Worm (Caenorhabditis elegans) whole organism, L4 larva: Measurements from ENCODE around the gene F41B5.12.
A peak's percentile ranks its signal among the peaks of the same experiment; 100 is the strongest.

ENCODE experiments used
- F26F4.8 ChIP-seq: fragments of 200-800 bp; sonication (Bioruptor generic); conservative IDR thresholded peaks from 2 replicates; pipeline ENCODE4 v1.3.6; 2022; ENCODE audit warnings: missing genetic modification characterization, missing compliant biosample characterization
- F49E8.2 ChIP-seq: sonication (generic microtip); optimal IDR thresholded peaks from 2 replicates; lab custom pipeline; 2016; ENCODE audit warnings: missing compliant biosample characterization, mild to moderate bottlenecking, missing genetic modification characterization, borderline replicate concordance
- T20F7.1 ChIP-seq: fragments of 200-800 bp; sonication (Bioruptor generic); optimal IDR thresholded peaks from 2 replicates; lab custom pipeline; 2018; ENCODE audit warnings: mild to moderate bottlenecking, missing genetic modification characterization, missing compliant biosample characterization
- Y48G9A.11 ChIP-seq: fragments of 200-800 bp; sonication (Bioruptor generic); IDR thresholded peaks from 2 replicates; pipeline ENCODE4 v1.3.6; 2022; ENCODE audit warnings: missing genetic modification reagents, missing genetic modification characterization, missing compliant biosample characterization
- Y75B8A.6 ChIP-seq: fragments of 200-800 bp; sonication (Bioruptor generic); IDR thresholded peaks from 2 replicates; pipeline ENCODE4 v1.3.6; 2022; ENCODE audit warnings: missing genetic modification reagents, missing genetic modification characterization, missing compliant biosample characterization
- aha-1 ChIP-seq: fragments of 150-350 bp; peaks from one replicate; lab custom pipeline; 2014; ENCODE audit warnings: missing biosample characterization, missing genetic modification characterization
- aly-2 ChIP-seq: sonication (generic microtip); optimal IDR thresholded peaks from 2 replicates; lab custom pipeline; 2018; ENCODE audit warnings: missing biosample characterization, missing genetic modification characterization
- ama-1 ChIP-seq: fragments of 150-350 bp; optimal IDR thresholded peaks from 2 replicates; lab custom pipeline; 2014; ENCODE audit warnings: inconsistent platforms, mixed read lengths
- arid-1 ChIP-seq: fragments of 200-800 bp; sonication (Bioruptor generic); conservative IDR thresholded peaks from 2 replicates; pipeline ENCODE4 v1.3.6; 2022; ENCODE audit warnings: missing genetic modification reagents, missing genetic modification characterization, missing compliant biosample characterization
- ceh-20 ChIP-seq: fragments of 200-800 bp; sonication (Bioruptor generic); IDR thresholded peaks from 2 replicates; pipeline ENCODE4 v1.3.6; 2022; ENCODE audit warnings: missing genetic modification reagents, missing genetic modification characterization, missing compliant biosample characterization
- ceh-32 ChIP-seq: sonication (generic microtip); optimal IDR thresholded peaks from 2 replicates; lab custom pipeline; 2016; ENCODE audit warnings: mild to moderate bottlenecking, missing genetic modification characterization, missing compliant biosample characterization; ENCODE audit not compliant: poor library complexity
- ceh-44 ChIP-seq: fragments of 200-800 bp; sonication (Bioruptor generic); IDR thresholded peaks from 2 replicates; pipeline ENCODE4 v1.3.6; 2022; ENCODE audit warnings: missing genetic modification reagents, missing genetic modification characterization, missing compliant biosample characterization
- daf-12 ChIP-seq: fragments of 150-350 bp; optimal IDR thresholded peaks from 2 replicates; lab custom pipeline; 2014; ENCODE audit warnings: missing biosample characterization, missing genetic modification reagents, missing genetic modification characterization
- daf-16 ChIP-seq, 3 experiments: sonication (generic microtip); optimal IDR thresholded peaks; 2 replicates each; lab custom pipeline; 2016 to 2017; ENCODE audit warnings: missing genetic modification characterization in 3 of 3, missing genetic modification reagents in 3 of 3, mild to moderate bottlenecking in 2 of 3, missing compliant biosample characterization in 2 of 3, missing biosample characterization in 1 of 3, moderate library complexity in 1 of 3
- dmd-6 ChIP-seq: fragments of 200-800 bp; sonication (Bioruptor generic); IDR thresholded peaks from 2 replicates; pipeline ENCODE4 v1.3.6; 2022; ENCODE audit warnings: missing genetic modification reagents, missing genetic modification characterization, missing compliant biosample characterization
- dpl-1 ChIP-seq: fragments of 150-350 bp; optimal IDR thresholded peaks from 2 replicates; lab custom pipeline; 2014; ENCODE audit warnings: missing biosample characterization, missing genetic modification reagents, missing genetic modification characterization
- duxl-1 ChIP-seq: sonication (generic microtip); optimal IDR thresholded peaks from 2 replicates; lab custom pipeline; 2016; ENCODE audit warnings: mild to moderate bottlenecking, missing genetic modification characterization, moderate library complexity, missing compliant biosample characterization; ENCODE audit not compliant: poor library complexity
- dve-1 ChIP-seq: sonication (generic microtip); optimal IDR thresholded peaks from 2 replicates; lab custom pipeline; 2017; ENCODE audit warnings: antibody characterized with exemption, mild to moderate bottlenecking, missing genetic modification characterization, missing compliant biosample characterization; ENCODE audit not compliant: insufficient read depth
- fos-1 ChIP-seq: fragments of 150-350 bp; optimal IDR thresholded peaks from 2 replicates; lab custom pipeline; 2014; ENCODE audit warnings: missing biosample characterization, missing genetic modification characterization
- hif-1 ChIP-seq, 2 experiments: sonication (generic microtip); optimal IDR thresholded peaks; 2 replicates each; lab custom pipeline; 2016 to 2017; ENCODE audit warnings: missing compliant biosample characterization in 2 of 2, missing genetic modification characterization in 2 of 2, missing genetic modification reagents in 2 of 2, missing genotype in 2 of 2, mild to moderate bottlenecking in 1 of 2
- hlh-11 ChIP-seq: fragments of 200-800 bp; sonication (Bioruptor generic); optimal IDR thresholded peaks from 2 replicates; lab custom pipeline; 2018; ENCODE audit warnings: mild to moderate bottlenecking, missing genetic modification characterization, missing compliant biosample characterization
- hlh-30 ChIP-seq: sonication (generic microtip); optimal IDR thresholded peaks from 2 replicates; lab custom pipeline; 2017; ENCODE audit warnings: antibody characterized with exemption, mild to moderate bottlenecking, missing genetic modification characterization, missing compliant biosample characterization; ENCODE audit not compliant: insufficient read depth
- lin-1 ChIP-seq: fragments of 200-800 bp; sonication (Bioruptor generic); IDR thresholded peaks from 2 replicates; pipeline ENCODE4 v1.3.6; 2022; ENCODE audit warnings: missing genetic modification reagents, missing genetic modification characterization, missing compliant biosample characterization
- lin-13 ChIP-seq: fragments of 150-350 bp; optimal IDR thresholded peaks from 2 replicates; lab custom pipeline; 2014; ENCODE audit warnings: missing biosample characterization, missing genetic modification reagents, missing genetic modification characterization
- lin-29 ChIP-seq: fragments of 200-800 bp; sonication (Bioruptor generic); IDR thresholded peaks from 2 replicates; pipeline ENCODE4 v1.3.6; 2022; ENCODE audit warnings: missing genetic modification reagents, missing genetic modification characterization, missing compliant biosample characterization
- mdl-1 ChIP-seq, 2 experiments: fragments of 150-350 bp in 1 of 2; sonication (generic microtip) in 1 of 2; optimal IDR thresholded peaks; 2 replicates each; lab custom pipeline; 2014 to 2017; ENCODE audit warnings: missing biosample characterization in 2 of 2, missing genetic modification characterization in 2 of 2
- mdt-29 ChIP-seq: fragments of 200-800 bp; sonication (Bioruptor generic); IDR thresholded peaks from 2 replicates; pipeline ENCODE4 v1.3.6; 2022; ENCODE audit warnings: missing genetic modification reagents, missing genetic modification characterization, missing compliant biosample characterization
- mep-1 ChIP-seq: fragments of 150-350 bp; sonication (generic microtip); optimal IDR thresholded peaks from 3 replicates; lab custom pipeline; 2014; ENCODE audit warnings: missing biosample characterization, missing genetic modification characterization
- mes-2 ChIP-seq: sonication (generic microtip); optimal IDR thresholded peaks from 2 replicates; lab custom pipeline; 2016; ENCODE audit warnings: missing genotype, mild to moderate bottlenecking, missing genetic modification characterization, missing compliant biosample characterization; ENCODE audit not compliant: poor library complexity, severe bottlenecking
- mxl-3 ChIP-seq: fragments of 200-800 bp; sonication (Bioruptor generic); optimal IDR thresholded peaks from 2 replicates; lab custom pipeline; 2018; ENCODE audit warnings: mild to moderate bottlenecking, missing genetic modification characterization, missing compliant biosample characterization
- nhr-102 ChIP-seq: sonication (generic microtip); optimal IDR thresholded peaks from 2 replicates; lab custom pipeline; 2016; ENCODE audit warnings: mild to moderate bottlenecking, missing genetic modification characterization, moderate library complexity, missing compliant biosample characterization
- nhr-28 ChIP-seq: fragments of 150-350 bp; optimal IDR thresholded peaks from 2 replicates; lab custom pipeline; 2014; ENCODE audit warnings: missing biosample characterization, missing genetic modification characterization
- nhr-42 ChIP-seq: fragments of 200-800 bp; sonication (Bioruptor generic); IDR thresholded peaks from 2 replicates; pipeline ENCODE4 v1.3.6; 2022; ENCODE audit warnings: missing genetic modification characterization, missing compliant biosample characterization
- nhr-48 ChIP-seq: sonication (generic microtip); optimal IDR thresholded peaks from 2 replicates; lab custom pipeline; 2016; ENCODE audit warnings: mild to moderate bottlenecking, missing genetic modification characterization, missing compliant biosample characterization
- nhr-6 ChIP-seq: fragments of 150-350 bp; optimal IDR thresholded peaks from 2 replicates; lab custom pipeline; 2014; ENCODE audit warnings: missing biosample characterization, missing genetic modification characterization
- nhr-76 ChIP-seq: fragments of 150-350 bp; optimal IDR thresholded peaks from 2 replicates; lab custom pipeline; 2014; ENCODE audit warnings: missing biosample characterization, missing genetic modification characterization
- nhr-77 ChIP-seq: fragments of 150-350 bp; optimal IDR thresholded peaks from 2 replicates; lab custom pipeline; 2014; ENCODE audit warnings: missing biosample characterization, missing genetic modification characterization
- pqm-1 ChIP-seq: sonication (generic microtip); optimal IDR thresholded peaks from 2 replicates; lab custom pipeline; 2017; ENCODE audit warnings: missing biosample characterization, missing genetic modification characterization
- tag-97 ChIP-seq: fragments of 200-800 bp; sonication (Bioruptor generic); IDR thresholded peaks from 2 replicates; pipeline ENCODE4 v1.3.6; 2022; ENCODE audit warnings: missing genetic modification characterization, missing compliant biosample characterization
- tra-1 ChIP-seq: fragments of 200-800 bp; sonication (Bioruptor generic); IDR thresholded peaks from 2 replicates; pipeline ENCODE4 v1.3.6; 2022; ENCODE audit warnings: missing genetic modification reagents, missing genetic modification characterization, missing compliant biosample characterization
- zag-1 ChIP-seq: fragments of 150-350 bp; optimal IDR thresholded peaks from 2 replicates; lab custom pipeline; 2014; ENCODE audit warnings: missing biosample characterization, missing genetic modification characterization
- zfp-2 ChIP-seq: sonication (generic microtip); optimal IDR thresholded peaks from 2 replicates; lab custom pipeline; 2016; ENCODE audit warnings: mild to moderate bottlenecking, missing genetic modification characterization, missing compliant biosample characterization
- zip-11 ChIP-seq: fragments of 200-800 bp; sonication (Bioruptor generic); IDR thresholded peaks from 2 replicates; pipeline ENCODE4 v1.3.6; 2022; ENCODE audit warnings: missing genetic modification characterization, missing compliant biosample characterization
- ztf-11 ChIP-seq: fragments of 150-350 bp; optimal IDR thresholded peaks from 2 replicates; lab custom pipeline; 2014; ENCODE audit warnings: missing biosample characterization, missing genetic modification characterization
- ztf-7 ChIP-seq: fragments of 150-350 bp; optimal IDR thresholded peaks from 2 replicates; lab custom pipeline; 2014; ENCODE audit warnings: missing biosample characterization, missing genetic modification characterization

Gene F41B5.12

DNA sequence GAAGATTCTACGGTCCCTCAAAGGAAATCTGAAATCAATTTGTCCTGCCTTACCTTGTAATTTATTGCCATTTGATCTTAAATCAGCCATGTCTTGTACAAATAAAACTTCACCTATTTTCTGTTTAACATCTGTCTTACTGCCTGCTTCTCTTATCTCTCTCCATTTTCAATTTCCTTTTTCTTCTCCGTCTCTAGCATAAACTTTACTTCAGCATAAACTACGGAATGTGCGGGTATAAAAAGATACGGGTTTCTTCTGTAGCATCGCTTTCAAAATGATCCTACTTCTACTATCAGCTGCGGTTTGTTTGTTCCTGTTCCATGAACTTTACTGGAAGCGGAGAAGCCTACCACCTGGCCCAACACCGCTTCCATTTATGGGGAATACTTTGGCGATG, 16.0 kb upstream of the F41B5.12 start, which contains the start of gene cyp-33C5:
Gene cyp-33C5, plus strand, starts transcription at position 254 of the 400 bp plus-strand sequence.
- no peak for TF ChIP-seq ztf-11 (tag; lab: Kevin White, UChicago)
- no peak for TF ChIP-seq ceh-32 (tag; lab: Kevin White, UChicago)
- peak; percentile 98 for TF ChIP-seq nhr-28
- TF ChIP-seq T20F7.1 (GFP tag; lab: Kevin White, UChicago): no peak
- peak; percentile 5 for TF ChIP-seq duxl-1 (tag; lab: Kevin White, UChicago)
- TF ChIP-seq Y48G9A.11: no peak
- 0 out of 2 replicates have a peak, but pooled peaks have one; percentile 41 for TF ChIP-seq lin-1 (GFP tag; lab: Robert Waterston, UW)
- TF ChIP-seq daf-16 (GFP tag; optimal IDR thresholded peaks at IDR 0.05; lab: Kevin White, UChicago): no peak
- TF ChIP-seq daf-16 (tag; optimal IDR thresholded peaks at IDR 0.05; lab: Kevin White, UChicago): peak; percentile 46
- TF ChIP-seq lin-13 (GFP tag; lab: Kevin White, UChicago): no peak
- no peak for TF ChIP-seq tra-1 (GFP tag; lab: Robert Waterston, UW)
- TF ChIP-seq ama-1 (lab: Kevin White, UChicago): no peak
- TF ChIP-seq nhr-76: no peak
- no peak for TF ChIP-seq dpl-1 (GFP tag; lab: Kevin White, UChicago)
- no peak for TF ChIP-seq arid-1
- no peak for TF ChIP-seq ceh-20
- peak; percentile 70 for TF ChIP-seq dmd-6 (GFP tag; lab: Robert Waterston, UW)
- no peak for TF ChIP-seq aly-2 (tag; lab: Kevin White, UChicago)
- no peak for TF ChIP-seq mxl-3 (GFP tag; lab: Kevin White, UChicago)
- TF ChIP-seq ztf-7: no peak
- TF ChIP-seq nhr-102: no peak
- no peak for TF ChIP-seq fos-1 (tag; lab: Kevin White, UChicago)
- TF ChIP-seq pqm-1 (tag; lab: Kevin White, UChicago): peak; percentile 23
- peak; percentile 25 for TF ChIP-seq hlh-11 (tag; lab: Kevin White, UChicago)
- TF ChIP-seq dve-1 (tag; lab: Kevin White, UChicago): peak; percentile 54
- TF ChIP-seq zag-1: no peak
- no peak for TF ChIP-seq Y75B8A.6
- TF ChIP-seq lin-29 (GFP tag; lab: Robert Waterston, UW): no peak

- no peak for TF ChIP-seq zfp-2 (tag; lab: Kevin White, UChicago)
- TF ChIP-seq nhr-42 (GFP tag; lab: Robert Waterston, UW): no peak
- no peak for TF ChIP-seq pqm-1 (tag; lab: Kevin White, UChicago)
Observed at ce11 chrV:2249310-2249709, 11.4 kb upstream of the F41B5.12 start, which contains the start of gene cyp-33C6. Gene cyp-33C6, minus strand, starts transcription at chrV:2249410.

DNA sequence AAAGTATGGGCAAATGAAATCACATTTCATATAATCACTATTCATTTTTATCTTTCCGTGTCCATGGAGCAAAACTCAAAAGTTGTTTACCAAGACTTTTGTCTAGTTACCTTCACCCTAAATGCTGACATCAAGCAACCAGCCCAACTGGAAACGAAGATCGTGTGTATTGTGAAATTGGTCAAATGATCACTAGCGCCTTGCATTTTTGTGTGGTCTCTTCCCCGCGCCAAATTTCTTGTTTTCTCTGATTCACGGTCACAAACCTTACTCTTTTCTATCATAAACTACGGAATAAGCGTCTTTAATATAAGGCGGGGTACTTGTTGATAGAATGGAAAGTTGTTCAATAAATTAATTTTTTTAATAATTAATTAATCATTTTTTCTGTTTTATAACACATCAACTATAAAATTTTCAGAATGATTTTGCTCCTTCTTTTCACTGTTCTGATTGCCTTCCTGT, 10.6 kb upstream of the F41B5.12 start, which contains the start of gene cyp-33C7:
Gene cyp-33C7, plus strand, starts transcription at position 415 of the 465 bp plus-strand sequence.
- TF ChIP-seq hlh-11 (tag; lab: Kevin White, UChicago) (peak; percentile 85), nhr-48 (tag; lab: Kevin White, UChicago) (peak; percentile 29), ceh-44 (no peak), mxl-3 (GFP tag; lab: Kevin White, UChicago) (no peak), tag-97 (no peak), zip-11 (GFP tag; lab: Robert Waterston, UW) (no peak), F26F4.8 (no peak), nhr-6 (tag; lab: Kevin White, UChicago) (peak; percentile 27), nhr-102 (peak; percentile 82), lin-1 (GFP tag; lab: Robert Waterston, UW) (0 out of 2 replicates have a peak, but pooled peaks have one; percentile 36), nhr-28 (peak; percentile 98), Y48G9A.11 (no peak), mep-1 (peak; percentile 64), tra-1 (GFP tag; lab: Robert Waterston, UW) (0 out of 2 replicates have a peak, but pooled peaks have one; percentile 39), hlh-30 (tag; lab: Kevin White, UChicago) (peak; percentile 90), dve-1 (tag; lab: Kevin White, UChicago) (peak; percentile 87), hif-1 (tag; optimal IDR thresholded peaks at IDR 0.05; lab: Kevin White, UChicago) (peak in 1 of 2 experiments; percentile 1), dmd-6 (GFP tag; lab: Robert Waterston, UW) (peak; percentile 85), daf-16 (GFP tag; optimal IDR thresholded peaks at IDR 0.05; lab: Kevin White, UChicago) (peak in 1 of 2 experiments; percentile 43), daf-16 (tag; optimal IDR thresholded peaks at IDR 0.05; lab: Kevin White, UChicago) (peak; percentile 98), daf-12 (tag; lab: Kevin White, UChicago) (no peak), nhr-77 (tag; lab: Kevin White, UChicago) (peak; percentile 89), aha-1 (tag; lab: Kevin White, UChicago) (peak; percentile 45), mes-2 (tag; lab: Kevin White, UChicago) (peak; percentile 44), F49E8.2 (tag; lab: Kevin White, UChicago) (no peak), ztf-7 (peak; percentile 9), mdt-29 (no peak), pqm-1 (tag; lab: Kevin White, UChicago) (peak; percentile 65), mdl-1 (tag; optimal IDR thresholded peaks at IDR 0.05; lab: Kevin White, UChicago) (peak in 1 of 2 experiments; percentile 68)
